Fruit fly (Drosophila melanogaster) whole organism, embryonic: ENCODE results near the gene CkIIalpha.

Source experiments
- B-H2 ChIP-seq: fragments of 200-800 bp; sonication (Bioruptor generic); optimal IDR thresholded peaks from 2 replicates; lab custom pipeline; 2018; ENCODE audit warnings: missing biosample characterization, mild to moderate bottlenecking, missing genetic modification characterization
- BEAF-32 ChIP-seq: fragments of 200-800 bp; sonication (Bioruptor generic); optimal IDR thresholded peaks from 3 replicates; lab custom pipeline; 2017; ENCODE audit warnings: missing biosample characterization, missing genetic modification characterization, mild to moderate bottlenecking, moderate library complexity, missing genetic modification reagents
- CG10366 ChIP-seq: fragments of 200-800 bp; sonication (Bioruptor generic); IDR thresholded peaks from 2 replicates; pipeline ENCODE4 v1.3.6; 2022; ENCODE audit warnings: missing biosample characterization, missing genetic modification characterization
- CG11093 ChIP-seq: fragments of 200-800 bp; sonication (Bioruptor generic); IDR thresholded peaks from 3 replicates; pipeline ENCODE4 v1.3.6; 2022; ENCODE audit warnings: missing biosample characterization, missing genetic modification characterization
- CG12236 ChIP-seq: fragments of 200-800 bp; sonication (Bioruptor generic); optimal IDR thresholded peaks from 2 replicates; lab custom pipeline; 2016; ENCODE audit warnings: missing biosample characterization, missing genetic modification characterization
- CG12769 ChIP-seq: fragments of 200-800 bp; sonication (Bioruptor generic); optimal IDR thresholded peaks from 2 replicates; lab custom pipeline; 2019; ENCODE audit warnings: missing biosample characterization, mild to moderate bottlenecking, missing genetic modification characterization, moderate library complexity
- CG15073 ChIP-seq: fragments of 200-800 bp; sonication (Bioruptor generic); optimal IDR thresholded peaks from 2 replicates; lab custom pipeline; 2016; ENCODE audit warnings: missing biosample characterization, missing genetic modification characterization
- CG1529 ChIP-seq: fragments of 200-800 bp; sonication (Bioruptor generic); optimal IDR thresholded peaks from 3 replicates; lab custom pipeline; 2018; ENCODE audit warnings: missing biosample characterization, missing genetic modification characterization
- CG16813 ChIP-seq: fragments of 200-800 bp; sonication (Bioruptor generic); IDR thresholded peaks from 3 replicates; pipeline ENCODE4 v1.3.6; 2022; ENCODE audit warnings: missing biosample characterization, missing genetic modification characterization; ENCODE audit not compliant: partially characterized antibody
- CG17359 ChIP-seq: fragments of 200-800 bp; sonication (Bioruptor generic); optimal IDR thresholded peaks from 3 replicates; lab custom pipeline; 2018; ENCODE audit warnings: missing biosample characterization, mild to moderate bottlenecking, missing genetic modification characterization, moderate library complexity
- CG2678 ChIP-seq: fragments of 200-800 bp; sonication (Bioruptor generic); optimal IDR thresholded peaks from 3 replicates; lab custom pipeline; 2019; ENCODE audit warnings: missing biosample characterization, mild to moderate bottlenecking, missing genetic modification characterization, moderate library complexity
- CG30020 ChIP-seq: fragments of 200-800 bp; optimal IDR thresholded peaks from 2 replicates; lab custom pipeline; 2019; ENCODE audit warnings: missing biosample characterization, mild to moderate bottlenecking, missing genetic modification characterization, moderate library complexity
- CG3281 ChIP-seq: fragments of 200-800 bp; sonication (Bioruptor generic); optimal IDR thresholded peaks from 3 replicates; lab custom pipeline; 2017; ENCODE audit warnings: missing biosample characterization, mild to moderate bottlenecking, missing genetic modification characterization
- CG3838 ChIP-seq: fragments of 200-800 bp; sonication (Bioruptor generic); optimal IDR thresholded peaks from 3 replicates; lab custom pipeline; 2016; ENCODE audit warnings: missing biosample characterization, missing genetic modification characterization
- CG4282 ChIP-seq: fragments of 200-800 bp; sonication (Bioruptor generic); optimal IDR thresholded peaks from 2 replicates; lab custom pipeline; 2016; ENCODE audit warnings: missing biosample characterization, missing genetic modification characterization
- CG4328 ChIP-seq: fragments of 200-800 bp; sonication (Bioruptor generic); optimal IDR thresholded peaks from 3 replicates; lab custom pipeline; 2017; ENCODE audit warnings: missing biosample characterization, missing genetic modification reagents, missing genetic modification characterization
- CG7357 ChIP-seq: fragments of 200-800 bp; sonication (Bioruptor generic); IDR thresholded peaks from 3 replicates; pipeline ENCODE4 v1.3.6; 2022; ENCODE audit warnings: missing biosample characterization, missing genetic modification characterization
- CG7372 ChIP-seq: fragments of 200-800 bp; sonication (Bioruptor generic); IDR thresholded peaks from 2 replicates; pipeline ENCODE4 v1.3.6; 2022; ENCODE audit warnings: missing biosample characterization, missing genetic modification characterization
- CG7987 ChIP-seq: fragments of 200-800 bp; sonication (Bioruptor generic); optimal IDR thresholded peaks from 2 replicates; lab custom pipeline; 2018; ENCODE audit warnings: missing biosample characterization, mild to moderate bottlenecking, missing genetic modification characterization, moderate library complexity
- CG9727 ChIP-seq: fragments of 200-800 bp; sonication (Bioruptor generic); optimal IDR thresholded peaks from 3 replicates; lab custom pipeline; 2017; ENCODE audit warnings: missing biosample characterization, mild to moderate bottlenecking, missing genetic modification characterization
- Dfd ChIP-seq, 2 experiments: fragments of >200 bp; optimal IDR thresholded peaks; 2 replicates each; lab custom pipeline; 2017; ENCODE audit warnings: missing biosample characterization in 2 of 2, missing genetic modification characterization in 2 of 2
- Dref ChIP-seq: fragments of 200-800 bp; sonication (Bioruptor generic); IDR thresholded peaks from 2 replicates; pipeline ENCODE4 v1.3.6; 2022; ENCODE audit warnings: missing biosample characterization, missing genetic modification characterization
- Ets65A ChIP-seq: fragments of 200-800 bp; sonication (Bioruptor generic); peaks from one replicate; lab custom pipeline; 2016; ENCODE audit warnings: missing biosample characterization, missing genetic modification characterization
- Fer1 ChIP-seq: fragments of 200-800 bp; sonication (Bioruptor generic); optimal IDR thresholded peaks from 2 replicates; lab custom pipeline; 2017; ENCODE audit warnings: missing biosample characterization, mild to moderate bottlenecking, missing genetic modification characterization
- Hr3 ChIP-seq: fragments of 200-800 bp; sonication (Bioruptor generic); optimal IDR thresholded peaks from 3 replicates; lab custom pipeline; 2016; ENCODE audit warnings: missing biosample characterization, missing genetic modification characterization
- NC2α ChIP-seq: fragments of 200-800 bp; sonication (Bioruptor generic); optimal IDR thresholded peaks from 2 replicates; lab custom pipeline; 2016; ENCODE audit warnings: missing biosample characterization, missing genetic modification characterization
- Ptx1 ChIP-seq: fragments of 200-800 bp; sonication (Bioruptor generic); IDR thresholded peaks from 2 replicates; pipeline ENCODE4 v1.3.6; 2022; ENCODE audit warnings: missing biosample characterization, missing genetic modification characterization
- Rx ChIP-seq: fragments of 200-800 bp; sonication (Bioruptor generic); IDR thresholded peaks from 2 replicates; pipeline ENCODE4 v1.3.6; 2022; ENCODE audit warnings: missing biosample characterization, missing genetic modification characterization
- Scr ChIP-seq: fragments of 200-800 bp; sonication (Bioruptor generic); IDR thresholded peaks from 2 replicates; pipeline ENCODE4 v1.3.6; 2022; ENCODE audit warnings: missing biosample characterization, missing genetic modification characterization; ENCODE audit not compliant: partially characterized antibody
- Six4 ChIP-seq: fragments of 200-800 bp; sonication (Bioruptor generic); optimal IDR thresholded peaks from 2 replicates; lab custom pipeline; 2016; ENCODE audit warnings: missing biosample characterization, missing genetic modification characterization
- TFAM ChIP-seq: fragments of 200-800 bp; sonication (Bioruptor generic); optimal IDR thresholded peaks from 2 replicates; lab custom pipeline; 2017; ENCODE audit warnings: missing biosample characterization, missing genetic modification characterization, inconsistent platforms
- bab2 ChIP-seq: fragments of 200-800 bp; sonication (Bioruptor generic); optimal IDR thresholded peaks from 2 replicates; lab custom pipeline; 2016; ENCODE audit warnings: missing biosample characterization, missing genetic modification characterization
- crp ChIP-seq, 2 experiments: fragments of 200-800 bp; sonication (Bioruptor generic); optimal IDR thresholded peaks; 2 replicates in 1 of 2; 3 replicates in 1 of 2; lab custom pipeline; 2017; ENCODE audit warnings: missing biosample characterization in 2 of 2, missing genetic modification characterization in 2 of 2, mild to moderate bottlenecking in 1 of 2, moderate library complexity in 1 of 2
- ems ChIP-seq: fragments of 200-800 bp; sonication (Bioruptor generic); optimal IDR thresholded peaks from 3 replicates; lab custom pipeline; 2016; ENCODE audit warnings: missing biosample characterization, missing genetic modification characterization
- esg ChIP-seq: fragments of 200-800 bp; sonication (Bioruptor generic); conservative IDR thresholded peaks from 2 replicates; pipeline ENCODE4 v1.3.6; 2022; ENCODE audit warnings: missing biosample characterization, missing genetic modification characterization
- hb ChIP-seq: fragments of 200-800 bp; sonication (Bioruptor generic); IDR thresholded peaks from 3 replicates; pipeline ENCODE4 v1.3.6; 2022; ENCODE audit warnings: missing biosample characterization, missing genetic modification characterization; ENCODE audit not compliant: partially characterized antibody
- klu ChIP-seq: fragments of 200-800 bp; sonication (Bioruptor generic); IDR thresholded peaks from 2 replicates; pipeline ENCODE4 v1.3.6; 2022; ENCODE audit warnings: missing biosample characterization, missing genetic modification characterization
- lbe ChIP-seq: fragments of 200-800 bp; sonication (Bioruptor generic); optimal IDR thresholded peaks from 2 replicates; lab custom pipeline; 2016; ENCODE audit warnings: missing biosample characterization, mild to moderate bottlenecking, missing genetic modification characterization
- nmo ChIP-seq: fragments of 200-800 bp; sonication (Bioruptor generic); optimal IDR thresholded peaks from 2 replicates; lab custom pipeline; 2018; ENCODE audit warnings: missing biosample characterization, mild to moderate bottlenecking, missing genetic modification characterization, moderate library complexity
- phol ChIP-seq: fragments of 200-800 bp; sonication (Bioruptor generic); optimal IDR thresholded peaks from 3 replicates; lab custom pipeline; 2018; ENCODE audit warnings: missing biosample characterization, mild to moderate bottlenecking, missing genetic modification characterization, moderate library complexity
- prd ChIP-seq, 3 experiments: fragments of >200 bp in 2 of 3; fragments of 200-800 bp in 1 of 3; sonication (Bioruptor generic) in 1 of 3; optimal IDR thresholded peaks in 2 of 3; IDR thresholded peaks in 1 of 3; 2 replicates in 2 of 3; 3 replicates in 1 of 3; pipeline versions ENCODE4 v1.3.6 to Lab custom; 2017 to 2022; ENCODE audit warnings: missing biosample characterization in 1 of 3, missing genetic modification characterization in 1 of 3
- pzg ChIP-seq: fragments of 200-800 bp; sonication (Bioruptor generic); optimal IDR thresholded peaks from 3 replicates; lab custom pipeline; 2018; ENCODE audit warnings: missing biosample characterization, mild to moderate bottlenecking, missing genetic modification characterization, moderate library complexity
- repo ChIP-seq: fragments of 200-800 bp; sonication (Bioruptor generic); optimal IDR thresholded peaks from 2 replicates; lab custom pipeline; 2016; ENCODE audit warnings: missing biosample characterization, missing genetic modification characterization
- row ChIP-seq: fragments of 200-800 bp; sonication (Bioruptor generic); IDR thresholded peaks from 3 replicates; pipeline ENCODE4 v1.3.6; 2022; ENCODE audit warnings: missing biosample characterization, missing genetic modification characterization
- sens ChIP-seq: fragments of 200-800 bp; sonication (Bioruptor generic); peaks from one replicate; lab custom pipeline; 2016; ENCODE audit warnings: missing biosample characterization, missing genetic modification characterization
- shn ChIP-seq: fragments of 200-800 bp; sonication (Bioruptor generic); optimal IDR thresholded peaks from 3 replicates; lab custom pipeline; 2016; ENCODE audit warnings: missing biosample characterization, missing genetic modification characterization
- ttk ChIP-seq: fragments of 200-800 bp; sonication (Bioruptor generic); IDR thresholded peaks from 2 replicates; pipeline ENCODE4 v2.1.2; 2022; ENCODE audit warnings: missing biosample characterization, missing genetic modification characterization
- wek ChIP-seq: fragments of 200-800 bp; sonication (Bioruptor generic); optimal IDR thresholded peaks from 3 replicates; lab custom pipeline; 2018; ENCODE audit warnings: missing biosample characterization, mild to moderate bottlenecking, missing genetic modification characterization, moderate library complexity
- zen ChIP-seq: fragments of 200-800 bp; sonication (Bioruptor generic); optimal IDR thresholded peaks from 3 replicates; lab custom pipeline; 2018; ENCODE audit warnings: missing biosample characterization, mild to moderate bottlenecking, missing genetic modification characterization, moderate library complexity
- zen2 ChIP-seq: fragments of 200-800 bp; sonication (Bioruptor generic); IDR thresholded peaks from 3 replicates; pipeline ENCODE4 v1.3.6; 2022; ENCODE audit warnings: missing biosample characterization, missing genetic modification characterization; ENCODE audit not compliant: partially characterized antibody

CkIIalpha gene

dm6 chr3L:23150297-23150919 lies 53.5 kb downstream of the CkIIalpha start, which contains the start of gene Vps11 (continued):
- TF ChIP-seq crp (GFP tag; optimal IDR thresholded peaks at IDR 0.05; lab: Kevin White, UChicago) (peak in 1 of 2 experiments; percentile 23), nmo (GFP tag; lab: Kevin White, UChicago) (peak; percentile 46), ems (no peak), Dref (GFP tag; lab: Robert Waterston, UW) (no peak), Rx (GFP tag; lab: Robert Waterston, UW) (no peak), CG17359 (tag; lab: Kevin White, UChicago) (no peak), klu (GFP tag; lab: Robert Waterston, UW) (no peak), CG3838 (no peak), Scr (no peak), bab2 (GFP tag; lab: Kevin White, UChicago) (no peak), CG2678 (tag; lab: Kevin White, UChicago) (no peak), CG15073 (GFP tag; lab: Kevin White, UChicago) (no peak), zen2 (GFP tag; lab: Robert Waterston, UW) (no peak), CG12236 (GFP tag; lab: Kevin White, UChicago) (no peak), CG3281 (GFP tag; lab: Kevin White, UChicago) (no peak), sens (GFP tag; lab: Kevin White, UChicago) (peak; percentile 63), CG9727 (GFP tag; lab: Kevin White, UChicago) (no peak), lbe (no peak), repo (GFP tag; lab: Kevin White, UChicago) (no peak), CG4328 (GFP tag; lab: Kevin White, UChicago) (no peak), hb (GFP tag; lab: Robert Waterston, UW) (no peak), Ptx1 (GFP tag; lab: Robert Waterston, UW) (no peak), CG16813 (GFP tag; lab: Robert Waterston, UW) (no peak), CG7987 (no peak), CG4282 (GFP tag; lab: Kevin White, UChicago) (no peak), TFAM (GFP tag; lab: Kevin White, UChicago) (no peak), CG12769 (tag; lab: Kevin White, UChicago) (no peak), CG11093 (no peak), zen (tag; lab: Kevin White, UChicago) (no peak), prd (optimal IDR thresholded peaks at IDR 0.05; lab: Kevin White, UChicago) (no peak), prd (GFP tag; IDR thresholded peaks at IDR 0.05; lab: Robert Waterston, UW) (no peak), B-H2 (no peak), CG10366 (no peak), shn (no peak), BEAF-32 (GFP tag; lab: Kevin White, UChicago) (no peak), NC2α (GFP tag; lab: Kevin White, UChicago) (no peak), Dfd (GFP tag; optimal IDR thresholded peaks at IDR 0.05; lab: Kevin White, UChicago) (peak in 1 of 2 experiments; percentile 18), CG7357 (GFP tag; lab: Robert Waterston, UW) (peak; percentile 94), Hr3 (peak; percentile 2), esg (GFP tag; lab: Robert Waterston, UW) (no peak), CG7372 (GFP tag; lab: Robert Waterston, UW) (no peak), pzg (GFP tag; lab: Kevin White, UChicago) (peak; percentile 29), CG30020 (tag; lab: Kevin White, UChicago) (peak; percentile 100), Six4 (no peak), wek (GFP tag; lab: Kevin White, UChicago) (no peak), Fer1 (GFP tag; lab: Kevin White, UChicago) (no peak), ttk (GFP tag; lab: Robert Waterston, UW) (no peak), phol (peak; percentile 47), Ets65A (GFP tag; lab: Kevin White, UChicago) (no peak), CG1529 (no peak), row (GFP tag; lab: Robert Waterston, UW) (peak; percentile 73)
